Worm (Caenorhabditis elegans): ENCODE measurements around the gene T17A3.12.

DNA sequence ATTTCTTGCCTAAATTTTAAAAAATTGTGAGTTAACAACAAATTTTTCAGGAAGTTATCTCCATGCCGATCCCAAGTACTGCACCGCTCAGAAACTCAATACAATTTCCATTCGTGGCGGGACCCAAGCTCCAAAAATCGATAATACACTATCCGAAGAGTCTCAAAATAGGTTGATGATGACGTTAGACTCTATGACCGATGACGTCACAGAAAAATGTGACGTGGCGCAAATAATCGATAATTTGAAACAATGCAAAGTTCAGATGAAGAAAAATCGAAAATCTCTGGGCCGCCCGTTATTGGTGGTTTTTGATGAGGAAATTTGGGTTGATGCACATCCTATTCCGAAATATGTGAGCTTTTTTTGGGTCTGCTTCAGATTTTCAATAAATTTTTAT is 39.4 kb upstream of the T17A3.12 start:
- no peak for TF ChIP-seq fos-1 (tag; optimal IDR thresholded peaks at IDR 0.05)
- TF ChIP-seq nhr-237 (tag; optimal IDR thresholded peaks at IDR 0.05) = no peak
- no peak for TF ChIP-seq alr-1 (tag; optimal IDR thresholded peaks at IDR 0.05)
- no peak for TF ChIP-seq nhr-11 (tag; optimal IDR thresholded peaks at IDR 0.05)
- no peak for TF ChIP-seq ztf-4 (tag; optimal IDR thresholded peaks at IDR 0.05)
- TF ChIP-seq peb-1 (tag; optimal IDR thresholded peaks at IDR 0.05) = no peak
- TF ChIP-seq skn-1 (tag; optimal IDR thresholded peaks at IDR 0.05) = no peak
- TF ChIP-seq nhr-12 (tag; optimal IDR thresholded peaks at IDR 0.05) = no peak
- TF ChIP-seq sma-9 (GFP tag; optimal IDR thresholded peaks at IDR 0.05) = no peak
- TF ChIP-seq sma-9 (tag; optimal IDR thresholded peaks at IDR 0.05) = no peak
- TF ChIP-seq snpc-4 (tag; optimal IDR thresholded peaks at IDR 0.05) = no peak
- no peak for TF ChIP-seq unc-39 (tag; optimal IDR thresholded peaks at IDR 0.05)
- no peak for TF ChIP-seq mbf-1 (tag; optimal IDR thresholded peaks at IDR 0.05)
- no peak for TF ChIP-seq zag-1 (tag; optimal IDR thresholded peaks at IDR 0.05)
